Worm (Caenorhabditis elegans) whole organism, L1 larva: ENCODE data around the gene lelo-3.

ENCODE experiments used
- F16B12.6 ChIP-seq: fragments of 150-350 bp; optimal IDR thresholded peaks from 2 replicates; lab custom pipeline; 2014; ENCODE audit warnings: missing biosample characterization, missing genetic modification characterization
- Y116A8C.19 ChIP-seq: sonication (generic microtip); optimal IDR thresholded peaks from 2 replicates; lab custom pipeline; 2016; ENCODE audit warnings: missing compliant biosample characterization, missing genetic modification characterization, borderline replicate concordance
- alr-1 ChIP-seq: fragments of 200-800 bp; sonication (Bioruptor generic); optimal IDR thresholded peaks from 2 replicates; lab custom pipeline; 2018; ENCODE audit warnings: borderline replicate concordance, mild to moderate bottlenecking, missing genetic modification characterization, missing compliant biosample characterization
- aly-2 ChIP-seq: fragments of 150-350 bp; optimal IDR thresholded peaks from 2 replicates; lab custom pipeline; 2014; ENCODE audit warnings: missing biosample characterization, missing genetic modification characterization
- ama-1 ChIP-seq: fragments of 150-350 bp; optimal IDR thresholded peaks from 2 replicates; lab custom pipeline; 2014
- ceh-63 ChIP-seq: fragments of 200-800 bp; sonication (Bioruptor generic); optimal IDR thresholded peaks from 2 replicates; lab custom pipeline; 2018; ENCODE audit warnings: mild to moderate bottlenecking, missing genetic modification characterization, missing compliant biosample characterization
- ceh-8 ChIP-seq: fragments of 200-800 bp; sonication (Bioruptor generic); optimal IDR thresholded peaks from 2 replicates; lab custom pipeline; 2018; ENCODE audit warnings: mild to moderate bottlenecking, missing genetic modification characterization, moderate library complexity, missing compliant biosample characterization
- ceh-90 ChIP-seq: sonication (generic microtip); optimal IDR thresholded peaks from 2 replicates; lab custom pipeline; 2016; ENCODE audit warnings: missing genetic modification characterization, missing compliant biosample characterization
- dsc-1 ChIP-seq: sonication (generic microtip); optimal IDR thresholded peaks from 2 replicates; lab custom pipeline; 2016; ENCODE audit warnings: mild to moderate bottlenecking, missing genetic modification characterization, missing compliant biosample characterization
- efl-1 ChIP-seq, 4 experiments: fragments of 150-350 bp; optimal IDR thresholded peaks in 3 of 4; peaks in 1 of 4; 1 replicate in 1 of 4; 2 replicates in 3 of 4; lab custom pipeline; 2014; ENCODE audit warnings: missing biosample characterization in 2 of 4, missing genetic modification characterization in 2 of 4, missing genetic modification reagents in 2 of 4
- egl-27 ChIP-seq, 2 experiments: fragments of 150-350 bp in 1 of 2; sonication (generic microtip); optimal IDR thresholded peaks; 3 replicates each; lab custom pipeline; 2017 to 2018; ENCODE audit warnings: missing biosample characterization in 2 of 2, missing genetic modification characterization in 2 of 2, missing genetic modification reagents in 2 of 2
- elt-2 ChIP-seq: sonication (generic microtip); optimal IDR thresholded peaks from 2 replicates; lab custom pipeline; 2016; ENCODE audit warnings: missing genetic modification characterization, mild to moderate bottlenecking, inconsistent platforms, missing compliant biosample characterization, missing genetic modification reagents
- elt-3 ChIP-seq, 6 experiments: fragments of 150-350 bp in 1 of 6; sonication (generic microtip); optimal IDR thresholded peaks; 2 replicates each; lab custom pipeline; 2017 to 2018; ENCODE audit warnings: missing biosample characterization in 6 of 6, missing genetic modification characterization in 6 of 6, inconsistent platforms in 1 of 6
- fkh-10 ChIP-seq: sonication (generic microtip); optimal IDR thresholded peaks from 2 replicates; lab custom pipeline; 2017; ENCODE audit warnings: missing biosample characterization, missing genetic modification reagents, missing genetic modification characterization
- fkh-4 ChIP-seq: sonication (generic microtip); optimal IDR thresholded peaks from 2 replicates; lab custom pipeline; 2016; ENCODE audit warnings: missing compliant biosample characterization, missing genetic modification characterization, borderline replicate concordance
- grh-1 ChIP-seq: fragments of 200-800 bp; sonication (Bioruptor generic); IDR thresholded peaks from 2 replicates; pipeline ENCODE4 v1.3.6; 2022; ENCODE audit warnings: missing genetic modification reagents, missing genetic modification characterization, missing compliant biosample characterization
- hlh-17 ChIP-seq: fragments of 200-800 bp; sonication (Bioruptor generic); optimal IDR thresholded peaks from 2 replicates; lab custom pipeline; 2018; ENCODE audit warnings: missing genetic modification characterization, mild to moderate bottlenecking, missing compliant biosample characterization, moderate library complexity, borderline replicate concordance
- hpl-2 ChIP-seq: fragments of 150-350 bp; optimal IDR thresholded peaks from 2 replicates; lab custom pipeline; 2014; ENCODE audit warnings: missing biosample characterization, missing genetic modification reagents, missing genetic modification characterization
- isw-1 ChIP-seq: fragments of 200-800 bp; sonication (Bioruptor generic); IDR thresholded peaks from 2 replicates; pipeline ENCODE4 v1.3.6; 2022; ENCODE audit warnings: missing genetic modification characterization, missing compliant biosample characterization
- jun-1 ChIP-seq: fragments of 150-350 bp; optimal IDR thresholded peaks from 2 replicates; lab custom pipeline; 2014; ENCODE audit warnings: missing biosample characterization, missing genetic modification reagents, missing genetic modification characterization
- lin-13 ChIP-seq: fragments of 150-350 bp; optimal IDR thresholded peaks from 2 replicates; lab custom pipeline; 2014; ENCODE audit warnings: missing biosample characterization, missing genetic modification reagents, missing genetic modification characterization
- lin-14 ChIP-seq: fragments of 200-800 bp; sonication (Bioruptor generic); optimal IDR thresholded peaks from 2 replicates; lab custom pipeline; 2018; ENCODE audit warnings: mild to moderate bottlenecking, missing genetic modification characterization, moderate library complexity, missing compliant biosample characterization
- lin-15B ChIP-seq: fragments of 150-350 bp; sonication (generic microtip); optimal IDR thresholded peaks from 3 replicates; lab custom pipeline; 2014; ENCODE audit warnings: missing biosample characterization, missing genetic modification characterization
- lin-35 ChIP-seq, 2 experiments: fragments of 150-350 bp; optimal IDR thresholded peaks; 2 replicates each; lab custom pipeline; 2014; ENCODE audit warnings: missing biosample characterization in 2 of 2, missing genetic modification characterization in 2 of 2, missing genetic modification reagents in 2 of 2
- lin-39 ChIP-seq: fragments of 150-350 bp; optimal IDR thresholded peaks from 2 replicates; lab custom pipeline; 2014; ENCODE audit warnings: missing biosample characterization, missing genetic modification reagents, missing genetic modification characterization
- lir-3 ChIP-seq: sonication (generic microtip); optimal IDR thresholded peaks from 2 replicates; lab custom pipeline; 2016; ENCODE audit warnings: mild to moderate bottlenecking, missing genetic modification characterization, moderate library complexity, missing compliant biosample characterization; ENCODE audit not compliant: poor library complexity
- mef-2 ChIP-seq: fragments of 150-350 bp; optimal IDR thresholded peaks from 2 replicates; lab custom pipeline; 2014; ENCODE audit warnings: missing biosample characterization, missing genetic modification characterization
- mep-1 ChIP-seq: fragments of 150-350 bp; optimal IDR thresholded peaks from 2 replicates; lab custom pipeline; 2014; ENCODE audit warnings: missing biosample characterization, missing genetic modification characterization
- nhr-237 ChIP-seq: fragments of 150-350 bp; optimal IDR thresholded peaks from 2 replicates; lab custom pipeline; 2014; ENCODE audit warnings: missing biosample characterization, missing genetic modification characterization
- nhr-28 ChIP-seq: fragments of 150-350 bp; optimal IDR thresholded peaks from 2 replicates; lab custom pipeline; 2014; ENCODE audit warnings: missing biosample characterization, missing genetic modification characterization
- nhr-47 ChIP-seq: sonication (generic microtip); optimal IDR thresholded peaks from 2 replicates; lab custom pipeline; 2016; ENCODE audit warnings: mild to moderate bottlenecking, missing genetic modification characterization, moderate library complexity, missing compliant biosample characterization
- nhr-77 ChIP-seq: fragments of 150-350 bp; optimal IDR thresholded peaks from 2 replicates; lab custom pipeline; 2014; ENCODE audit warnings: missing biosample characterization, missing genetic modification characterization
- nhr-84 ChIP-seq: sonication (generic microtip); optimal IDR thresholded peaks from 2 replicates; lab custom pipeline; 2017; ENCODE audit warnings: missing biosample characterization, missing genetic modification characterization
- nhr-90 ChIP-seq: sonication (generic microtip); optimal IDR thresholded peaks from 2 replicates; lab custom pipeline; 2016; ENCODE audit warnings: mild to moderate bottlenecking, missing genetic modification characterization, missing compliant biosample characterization; ENCODE audit not compliant: poor library complexity
- pag-3 ChIP-seq: sonication (generic microtip); optimal IDR thresholded peaks from 2 replicates; lab custom pipeline; 2017; ENCODE audit warnings: missing genetic modification characterization, mild to moderate bottlenecking, missing compliant biosample characterization, antibody characterized with exemption, borderline replicate concordance; ENCODE audit not compliant: insufficient read depth
- pax-3 ChIP-seq: fragments of 200-800 bp; sonication (Bioruptor generic); optimal IDR thresholded peaks from 2 replicates; lab custom pipeline; 2018; ENCODE audit warnings: mild to moderate bottlenecking, missing genetic modification characterization, moderate library complexity, missing compliant biosample characterization
- rnt-1 ChIP-seq: sonication (generic microtip); optimal IDR thresholded peaks from 2 replicates; lab custom pipeline; 2016; ENCODE audit warnings: mild to moderate bottlenecking, missing genetic modification characterization, moderate library complexity, missing compliant biosample characterization
- skn-1 ChIP-seq: fragments of 150-350 bp; optimal IDR thresholded peaks from 2 replicates; lab custom pipeline; 2014; ENCODE audit warnings: missing biosample characterization, missing genetic modification characterization
- snpc-4 ChIP-seq: fragments of 150-350 bp; optimal IDR thresholded peaks from 2 replicates; lab custom pipeline; 2014; ENCODE audit warnings: missing biosample characterization, missing genetic modification characterization
- snu-23 ChIP-seq: sonication (generic microtip); optimal IDR thresholded peaks from 2 replicates; lab custom pipeline; 2016; ENCODE audit warnings: missing genetic modification characterization, missing compliant biosample characterization
- sox-4 ChIP-seq: sonication (generic microtip); optimal IDR thresholded peaks from 2 replicates; lab custom pipeline; 2016; ENCODE audit warnings: missing genetic modification characterization, missing compliant biosample characterization
- sptf-1 ChIP-seq: fragments of 150-350 bp; optimal IDR thresholded peaks from 2 replicates; lab custom pipeline; 2014; ENCODE audit warnings: missing biosample characterization, missing genetic modification characterization
- sup-37 ChIP-seq: fragments of 200-800 bp; sonication (Bioruptor generic); optimal IDR thresholded peaks from 2 replicates; lab custom pipeline; 2018; ENCODE audit warnings: mild to moderate bottlenecking, missing genetic modification characterization, missing compliant biosample characterization
- swsn-7 ChIP-seq: sonication (generic microtip); optimal IDR thresholded peaks from 2 replicates; lab custom pipeline; 2016; ENCODE audit warnings: missing genetic modification characterization, missing compliant biosample characterization
- tbx-2 ChIP-seq: sonication (generic microtip); optimal IDR thresholded peaks from 2 replicates; lab custom pipeline; 2016; ENCODE audit warnings: missing genetic modification characterization, missing compliant biosample characterization
- tlp-1 ChIP-seq: fragments of 150-350 bp; optimal IDR thresholded peaks from 2 replicates; lab custom pipeline; 2014; ENCODE audit warnings: missing biosample characterization, missing genetic modification characterization
- unc-86 ChIP-seq: sonication (generic microtip); optimal IDR thresholded peaks from 2 replicates; lab custom pipeline; 2016; ENCODE audit warnings: missing genetic modification characterization, missing compliant biosample characterization
- vab-15 ChIP-seq: sonication (generic microtip); optimal IDR thresholded peaks from 2 replicates; lab custom pipeline; 2017; ENCODE audit warnings: missing genotype, mild to moderate bottlenecking, missing genetic modification characterization, missing compliant biosample characterization
- zag-1 ChIP-seq: fragments of 150-350 bp; optimal IDR thresholded peaks from 2 replicates; lab custom pipeline; 2014; ENCODE audit warnings: missing biosample characterization, missing genetic modification characterization
- ztf-11 ChIP-seq, 2 experiments: sonication (generic microtip); optimal IDR thresholded peaks; 2 replicates each; lab custom pipeline; 2016 to 2017; ENCODE audit warnings: missing genetic modification characterization in 2 of 2, missing biosample characterization in 1 of 2, missing compliant biosample characterization in 1 of 2
- ztf-4 ChIP-seq: fragments of 150-350 bp; optimal IDR thresholded peaks from 2 replicates; lab custom pipeline; 2014; ENCODE audit warnings: missing biosample characterization, missing genetic modification characterization

Gene lelo-3

ce11 chrX:5976206-5976960 lies 46.0 kb downstream of the lelo-3 start:
- TF ChIP-seq pag-3 (tag; lab: Kevin White, UChicago) (no peak), aly-2 (tag; lab: Kevin White, UChicago) (no peak), lin-15B (no peak), nhr-237 (tag; lab: Kevin White, UChicago) (no peak), rnt-1 (tag; lab: Kevin White, UChicago) (peak; percentile 38), jun-1 (tag; lab: Kevin White, UChicago) (no peak), ztf-4 (no peak), dsc-1 (tag; lab: Kevin White, UChicago) (peak; percentile 49), lin-13 (no peak), zag-1 (no peak), ceh-63 (GFP tag; lab: Kevin White, UChicago) (no peak), nhr-47 (tag; lab: Kevin White, UChicago) (peak; percentile 57), nhr-84 (no peak), elt-2 (tag; lab: Kevin White, UChicago) (no peak), tbx-2 (tag; lab: Kevin White, UChicago) (peak; percentile 36), ztf-11 (tag; optimal IDR thresholded peaks at IDR 0.05; lab: Kevin White, UChicago) (no peak), mef-2 (tag; lab: Kevin White, UChicago) (no peak), efl-1 (optimal IDR thresholded peaks at IDR 0.05; lab: Kevin White, UChicago) (no peak), efl-1 (GFP tag; optimal IDR thresholded peaks at IDR 0.05 in 1 of 2; lab: Kevin White, UChicago) (peak in 1 of 2 experiments; percentile 56), snpc-4 (no peak), isw-1 (GFP tag; lab: Robert Waterston, UW) (peak; percentile 34), sox-4 (tag; lab: Kevin White, UChicago) (no peak), pax-3 (no peak), lin-35 (GFP tag; optimal IDR thresholded peaks at IDR 0.05; lab: Kevin White, UChicago) (peak in 1 of 2 experiments; percentile 3), nhr-28 (tag; lab: Kevin White, UChicago) (no peak), F16B12.6 (no peak), lin-14 (GFP tag; lab: Kevin White, UChicago) (peak; percentile 83), tlp-1 (tag; lab: Kevin White, UChicago) (no peak), vab-15 (no peak), hpl-2 (GFP tag; lab: Kevin White, UChicago) (no peak), lin-39 (no peak), nhr-77 (tag; lab: Kevin White, UChicago) (no peak), sup-37 (GFP tag; lab: Kevin White, UChicago) (no peak), sptf-1 (tag; lab: Kevin White, UChicago) (no peak), snu-23 (GFP tag; lab: Kevin White, UChicago) (peak; percentile 30), egl-27 (tag; optimal IDR thresholded peaks at IDR 0.05; lab: Kevin White, UChicago) (no peak), hlh-17 (GFP tag; lab: Kevin White, UChicago) (no peak), skn-1 (tag; lab: Kevin White, UChicago) (no peak), fkh-10 (GFP tag; lab: Kevin White, UChicago) (peak; percentile 63), ama-1 (lab: Kevin White, UChicago) (no peak), ceh-8 (GFP tag; lab: Kevin White, UChicago) (no peak), Y116A8C.19 (tag; lab: Kevin White, UChicago) (no peak), grh-1 (no peak), nhr-90 (no peak), unc-86 (tag; lab: Kevin White, UChicago) (peak; percentile 21), lir-3 (tag; lab: Kevin White, UChicago) (no peak), ceh-90 (tag; lab: Kevin White, UChicago) (no peak), swsn-7 (tag; lab: Kevin White, UChicago) (peak; percentile 8), alr-1 (no peak), fkh-4 (no peak), mep-1 (tag; lab: Kevin White, UChicago) (no peak), elt-3 (tag; optimal IDR thresholded peaks at IDR 0.05; lab: Kevin White, UChicago) (no peak)
